ENCODE assay signal across 1 fruit fly cellular context in the genomic region with DNA sequence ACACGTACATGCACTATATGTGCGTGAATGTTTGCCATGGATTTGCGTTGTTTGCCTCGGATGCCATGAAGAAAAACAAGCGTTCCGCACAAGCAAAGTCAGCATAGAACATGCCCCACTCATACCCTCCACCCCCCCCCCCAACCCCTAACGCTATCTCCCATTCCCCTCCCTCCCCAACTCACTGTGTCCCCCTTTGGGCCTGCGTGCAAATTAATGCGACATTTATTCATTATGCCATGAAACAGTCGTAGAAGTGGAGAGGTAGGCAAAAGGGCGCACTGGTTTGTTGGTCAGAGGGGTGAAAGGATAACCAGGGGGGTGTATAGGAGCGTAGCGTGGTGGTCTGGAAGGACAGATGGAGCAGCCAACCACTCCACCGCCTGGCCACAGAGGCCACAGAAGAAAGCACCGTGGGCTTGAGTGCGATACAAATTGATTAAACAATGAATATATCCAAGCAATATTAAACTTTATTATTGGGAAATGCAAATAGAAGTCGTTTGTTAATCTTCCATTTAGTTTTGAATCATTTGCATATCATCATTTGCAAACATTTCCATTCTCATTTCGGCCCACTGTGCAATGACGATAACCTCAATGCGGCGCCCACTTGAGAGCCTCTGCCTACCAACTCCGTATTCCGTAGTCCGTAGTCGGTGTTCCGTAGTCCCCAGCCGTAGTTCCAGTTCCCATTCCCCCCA.
TF ChIP-seq lines count a peak whose summit lies in the region.

No protein-coding gene starts in this region.

TF ChIP-seq in whole organism, embryonic, 481 proteins besides CTCF, POLR2A, EP300 and RAD21 (continued from another document and continues in another):
- TF ChIP-seq CG32767 (GFP tag; IDR thresholded peaks at IDR 0.05; lab: Robert Waterston, UW), result 0 out of 2 replicates have a peak, but pooled peaks have one; percentile 24
- peak in 1 of 2 experiments; percentile 51 for TF ChIP-seq Pdp1 (GFP tag; optimal IDR thresholded peaks at IDR 0.05; lab: Kevin White, UChicago)
- TF ChIP-seq CG3726 (GFP tag; IDR thresholded peaks at IDR 0.05; lab: Robert Waterston, UW), result no peak
- no peak for TF ChIP-seq Asciz (GFP tag; optimal IDR thresholded peaks at IDR 0.05; lab: Kevin White, UChicago)
- no peak for TF ChIP-seq CG7963 (GFP tag; IDR thresholded peaks at IDR 0.05; lab: Robert Waterston, UW; ENCODE audit: partially characterized antibody)
- TF ChIP-seq CG13424 (tag; optimal IDR thresholded peaks at IDR 0.05; lab: Kevin White, UChicago), result peak; percentile 42
- TF ChIP-seq Oaz (GFP tag; IDR thresholded peaks at IDR 0.05; lab: Robert Waterston, UW), result peak; percentile 52; the same call in 1 of the 2 replicates
- TF ChIP-seq CG11695 (GFP tag; IDR thresholded peaks at IDR 0.05; lab: Robert Waterston, UW), result peak; percentile 60; the same call in 2 of the 3 replicates
- TF ChIP-seq CG17359 (tag; optimal IDR thresholded peaks at IDR 0.05; lab: Kevin White, UChicago), result no peak
- TF ChIP-seq CG15269 (tag; optimal IDR thresholded peaks at IDR 0.05; lab: Kevin White, UChicago), result peak; percentile 40
- no peak for TF ChIP-seq CG2129 (GFP tag; IDR thresholded peaks at IDR 0.05; lab: Robert Waterston, UW; ENCODE audit: partially characterized antibody)
- no peak for TF ChIP-seq CG5245 (GFP tag; optimal IDR thresholded peaks at IDR 0.05; lab: Kevin White, UChicago)
- TF ChIP-seq CG32532 (GFP tag; IDR thresholded peaks at IDR 0.05; lab: Robert Waterston, UW), result peak; percentile 84
- TF ChIP-seq chif (GFP tag; optimal IDR thresholded peaks at IDR 0.05; lab: Kevin White, UChicago), result no peak
- no peak for TF ChIP-seq nerfin-1 (tag; optimal IDR thresholded peaks at IDR 0.05; lab: Kevin White, UChicago)
- TF ChIP-seq fd102C (GFP tag; optimal IDR thresholded peaks at IDR 0.05; lab: Kevin White, UChicago), result no peak
- TF ChIP-seq sqz (GFP tag; optimal IDR thresholded peaks at IDR 0.05; lab: Kevin White, UChicago), result no peak
- no peak for TF ChIP-seq CG7928 (GFP tag; optimal IDR thresholded peaks at IDR 0.05; lab: Kevin White, UChicago)
- no peak for TF ChIP-seq CG3163 (GFP tag; optimal IDR thresholded peaks at IDR 0.05; lab: Kevin White, UChicago)
- TF ChIP-seq ken (GFP tag; IDR thresholded peaks at IDR 0.05; lab: Robert Waterston, UW), result 0 out of 3 replicates have a peak, but pooled peaks have one; percentile 17
- no peak for TF ChIP-seq luna (GFP tag; optimal IDR thresholded peaks at IDR 0.05; lab: Kevin White, UChicago)
- peak; percentile 13 for TF ChIP-seq CG10209 (GFP tag; optimal IDR thresholded peaks at IDR 0.05; lab: Kevin White, UChicago)
- TF ChIP-seq Rfx (GFP tag; IDR thresholded peaks at IDR 0.05; lab: Robert Waterston, UW), result peak; percentile 81
- no peak for TF ChIP-seq CG16815 (GFP tag; optimal IDR thresholded peaks at IDR 0.05; lab: Kevin White, UChicago)
- TF ChIP-seq psq (GFP tag; optimal IDR thresholded peaks at IDR 0.05; lab: Kevin White, UChicago), result no peak
- TF ChIP-seq CG13296 (GFP tag; optimal IDR thresholded peaks at IDR 0.05; lab: Kevin White, UChicago), result peak; percentile 30
- no peak for TF ChIP-seq schlank (tag; optimal IDR thresholded peaks at IDR 0.05; lab: Kevin White, UChicago)
- TF ChIP-seq mld (GFP tag; IDR thresholded peaks at IDR 0.05; lab: Robert Waterston, UW; ENCODE audit: partially characterized antibody), result no peak
- TF ChIP-seq p53 (GFP tag; optimal IDR thresholded peaks at IDR 0.05; lab: Kevin White, UChicago), result no peak
- no peak for TF ChIP-seq ATbp (GFP tag; optimal IDR thresholded peaks at IDR 0.05; lab: Kevin White, UChicago)
- TF ChIP-seq CG15696 (tag; optimal IDR thresholded peaks at IDR 0.05; lab: Kevin White, UChicago), result no peak
- peak; percentile 38 for TF ChIP-seq CG2712 (tag; optimal IDR thresholded peaks at IDR 0.05; lab: Kevin White, UChicago)
- no peak for TF ChIP-seq kah (GFP tag; optimal IDR thresholded peaks at IDR 0.05; lab: Kevin White, UChicago)
- TF ChIP-seq fd96Cb (tag; optimal IDR thresholded peaks at IDR 0.05; lab: Kevin White, UChicago), result no peak
- TF ChIP-seq Abd-B (GFP tag; optimal IDR thresholded peaks at IDR 0.05; lab: Kevin White, UChicago), result no peak
- no peak for TF ChIP-seq CG31388 (GFP tag; optimal IDR thresholded peaks at IDR 0.05; lab: Kevin White, UChicago)
- no peak for TF ChIP-seq CG17802 (tag; optimal IDR thresholded peaks at IDR 0.05; lab: Kevin White, UChicago)
- no peak for TF ChIP-seq CG42726 (GFP tag; IDR thresholded peaks at IDR 0.05; lab: Robert Waterston, UW; ENCODE audit: partially characterized antibody)
- peak; percentile 83 for TF ChIP-seq dysf (GFP tag; IDR thresholded peaks at IDR 0.05; lab: Robert Waterston, UW)
- TF ChIP-seq Sox100B (GFP tag; optimal IDR thresholded peaks at IDR 0.05; lab: Kevin White, UChicago), result no peak
- no peak for TF ChIP-seq ems (GFP tag; optimal IDR thresholded peaks at IDR 0.05; lab: Kevin White, UChicago)
- TF ChIP-seq cg (GFP tag; optimal IDR thresholded peaks at IDR 0.05; lab: Kevin White, UChicago), result no peak
- no peak for TF ChIP-seq Hey (tag; optimal IDR thresholded peaks at IDR 0.05; lab: Kevin White, UChicago)
- no peak for TF ChIP-seq ara (GFP tag; IDR thresholded peaks at IDR 0.05; lab: Robert Waterston, UW)
- TF ChIP-seq dm (GFP tag; optimal IDR thresholded peaks at IDR 0.05; lab: Kevin White, UChicago), result no peak
- TF ChIP-seq Elba2 (GFP tag; optimal IDR thresholded peaks at IDR 0.05; lab: Kevin White, UChicago), result no peak
- peak; percentile 52 for TF ChIP-seq lilli (GFP tag; optimal IDR thresholded peaks at IDR 0.05; lab: Kevin White, UChicago)
- no peak for TF ChIP-seq CG6654 (GFP tag; optimal IDR thresholded peaks at IDR 0.05; lab: Kevin White, UChicago)
- TF ChIP-seq Dek (tag; optimal IDR thresholded peaks at IDR 0.05; lab: Kevin White, UChicago), result peak; percentile 5
- no peak for TF ChIP-seq tap (tag; optimal IDR thresholded peaks at IDR 0.05; lab: Kevin White, UChicago)
- TF ChIP-seq D19A (tag; optimal IDR thresholded peaks at IDR 0.05; lab: Kevin White, UChicago), result no peak
- peak; percentile 67 for TF ChIP-seq CG11247 (GFP tag; IDR thresholded peaks at IDR 0.05; lab: Robert Waterston, UW)
- no peak for TF ChIP-seq amos (GFP tag; IDR thresholded peaks at IDR 0.05; lab: Robert Waterston, UW; ENCODE audit: partially characterized antibody)
- peak; percentile 14 for TF ChIP-seq Sox102F (GFP tag; optimal IDR thresholded peaks at IDR 0.05; lab: Kevin White, UChicago)
- TF ChIP-seq Dll (GFP tag; IDR thresholded peaks at IDR 0.05; lab: Robert Waterston, UW; ENCODE audit: partially characterized antibody), result no peak
- TF ChIP-seq unc-4 (GFP tag; IDR thresholded peaks at IDR 0.05; lab: Robert Waterston, UW; ENCODE audit: partially characterized antibody), result no peak
- TF ChIP-seq CG12299 (tag; optimal IDR thresholded peaks at IDR 0.05; lab: Kevin White, UChicago), result no peak
- TF ChIP-seq cas (GFP tag; IDR thresholded peaks at IDR 0.05; lab: Robert Waterston, UW), result no peak
- peak; percentile 48 for TF ChIP-seq ind (GFP tag; optimal IDR thresholded peaks at IDR 0.05; lab: Kevin White, UChicago)
- TF ChIP-seq CG10979 (tag; optimal IDR thresholded peaks at IDR 0.05; lab: Kevin White, UChicago), result no peak
- TF ChIP-seq CG6689 (GFP tag; IDR thresholded peaks at IDR 0.05; lab: Robert Waterston, UW), result peak; percentile 54
- TF ChIP-seq NC2α (GFP tag; optimal IDR thresholded peaks at IDR 0.05; lab: Kevin White, UChicago), result no peak
- no peak for TF ChIP-seq cato (GFP tag; optimal IDR thresholded peaks at IDR 0.05; lab: Kevin White, UChicago; ENCODE audit: borderline replicate concordance)
- TF ChIP-seq odd (GFP tag; optimal IDR thresholded peaks at IDR 0.05; lab: Kevin White, UChicago), result no peak
- TF ChIP-seq CG8765 (GFP tag; IDR thresholded peaks at IDR 0.05; lab: Robert Waterston, UW), result no peak
- TF ChIP-seq CG11456 (GFP tag; IDR thresholded peaks at IDR 0.05; lab: Robert Waterston, UW), result peak; percentile 69; the same call in 1 of the 3 replicates
- TF ChIP-seq gcm (GFP tag; optimal IDR thresholded peaks at IDR 0.05; lab: Kevin White, UChicago), result no peak
- TF ChIP-seq pfk (GFP tag; optimal IDR thresholded peaks at IDR 0.05; lab: Kevin White, UChicago), result no peak
- no peak for TF ChIP-seq CG8478 (optimal IDR thresholded peaks at IDR 0.05; lab: Kevin White, UChicago)
- no peak for TF ChIP-seq Nf-YB (GFP tag; optimal IDR thresholded peaks at IDR 0.05; lab: Kevin White, UChicago)
- peak; percentile 61 for TF ChIP-seq Side (GFP tag; optimal IDR thresholded peaks at IDR 0.05; lab: Kevin White, UChicago)
- TF ChIP-seq CG8944 (GFP tag; optimal IDR thresholded peaks at IDR 0.05; lab: Kevin White, UChicago), result no peak
- TF ChIP-seq sug (tag; optimal IDR thresholded peaks at IDR 0.05; lab: Kevin White, UChicago), result no peak
- no peak for TF ChIP-seq fd3F (GFP tag; optimal IDR thresholded peaks at IDR 0.05; lab: Kevin White, UChicago)
- no peak for TF ChIP-seq en (GFP tag; optimal IDR thresholded peaks at IDR 0.05; lab: Kevin White, UChicago)
- TF ChIP-seq HmgZ (tag; optimal IDR thresholded peaks at IDR 0.05; lab: Kevin White, UChicago), result no peak
- no peak for TF ChIP-seq CG3995 (GFP tag; optimal IDR thresholded peaks at IDR 0.05; lab: Kevin White, UChicago)
- TF ChIP-seq CG17186 (GFP tag; optimal IDR thresholded peaks at IDR 0.05; lab: Kevin White, UChicago), result no peak
- no peak for TF ChIP-seq CG5953 (GFP tag; IDR thresholded peaks at IDR 0.05; lab: Robert Waterston, UW)
- no peak for TF ChIP-seq CG33213 (GFP tag; optimal IDR thresholded peaks at IDR 0.05; lab: Kevin White, UChicago)
- no peak for TF ChIP-seq sr (GFP tag; IDR thresholded peaks at IDR 0.05; lab: Robert Waterston, UW)
- peak; percentile 33 for TF ChIP-seq CG10147 (GFP tag; optimal IDR thresholded peaks at IDR 0.05; lab: Kevin White, UChicago)
- TF ChIP-seq sd (tag; optimal IDR thresholded peaks at IDR 0.05; lab: Kevin White, UChicago), result no peak
- TF ChIP-seq CG1529 (GFP tag; optimal IDR thresholded peaks at IDR 0.05; lab: Kevin White, UChicago), result no peak
- TF ChIP-seq jumu (GFP tag; optimal IDR thresholded peaks at IDR 0.05; lab: Kevin White, UChicago), result peak; percentile 48
- TF ChIP-seq CG12942 (GFP tag; optimal IDR thresholded peaks at IDR 0.05; lab: Kevin White, UChicago), result no peak
- TF ChIP-seq CG4820 (GFP tag; optimal IDR thresholded peaks at IDR 0.05; lab: Kevin White, UChicago), result no peak
- TF ChIP-seq CG7745 (tag; optimal IDR thresholded peaks at IDR 0.05; lab: Kevin White, UChicago), result no peak
- TF ChIP-seq Ada2b (GFP tag; IDR thresholded peaks at IDR 0.05; lab: Robert Waterston, UW), result peak; percentile 64
- TF ChIP-seq tna (GFP tag; IDR thresholded peaks at IDR 0.05; lab: Robert Waterston, UW; ENCODE audit: partially characterized antibody), result no peak
- TF ChIP-seq ham (GFP tag; IDR thresholded peaks at IDR 0.05; lab: Robert Waterston, UW), result no peak
- TF ChIP-seq Fer1 (GFP tag; optimal IDR thresholded peaks at IDR 0.05; lab: Kevin White, UChicago), result peak; percentile 86
- TF ChIP-seq pb (GFP tag; optimal IDR thresholded peaks at IDR 0.05; lab: Kevin White, UChicago), result no peak
- no peak for TF ChIP-seq Usf (GFP tag; optimal IDR thresholded peaks at IDR 0.05; lab: Kevin White, UChicago)
- TF ChIP-seq HLH4C (GFP tag; IDR thresholded peaks at IDR 0.05; lab: Robert Waterston, UW; ENCODE audit: partially characterized antibody), result no peak
- TF ChIP-seq prd (optimal IDR thresholded peaks at IDR 0.05; lab: Kevin White, UChicago), result no peak
- peak; percentile 67 for TF ChIP-seq prd (GFP tag; IDR thresholded peaks at IDR 0.05; lab: Robert Waterston, UW)
- TF ChIP-seq Med (GFP tag; lab: Kevin White, UChicago), result peak; percentile 96
- no peak for TF ChIP-seq CG4424 (GFP tag; optimal IDR thresholded peaks at IDR 0.05; lab: Kevin White, UChicago)
- TF ChIP-seq Atf3 (GFP tag; optimal IDR thresholded peaks at IDR 0.05; lab: Kevin White, UChicago), result no peak
- no peak for TF ChIP-seq CG30020 (tag; optimal IDR thresholded peaks at IDR 0.05; lab: Kevin White, UChicago)
- TF ChIP-seq CG18764 (GFP tag; optimal IDR thresholded peaks at IDR 0.05; lab: Kevin White, UChicago), result no peak
- no peak for TF ChIP-seq CG4617 (GFP tag; optimal IDR thresholded peaks at IDR 0.05; lab: Kevin White, UChicago; ENCODE audit: borderline replicate concordance)
- peak; percentile 51 for TF ChIP-seq scrt (GFP tag; optimal IDR thresholded peaks at IDR 0.05; lab: Kevin White, UChicago)
- no peak for TF ChIP-seq CG9609 (GFP tag; optimal IDR thresholded peaks at IDR 0.05; lab: Kevin White, UChicago)
- TF ChIP-seq danr (GFP tag; IDR thresholded peaks at IDR 0.05; lab: Robert Waterston, UW), result peak; percentile 28; the same call in 1 of the 2 replicates
- no peak for TF ChIP-seq HHEX (GFP tag; optimal IDR thresholded peaks at IDR 0.05; lab: Kevin White, UChicago)
- TF ChIP-seq gcm2 (GFP tag; optimal IDR thresholded peaks at IDR 0.05; lab: Kevin White, UChicago), result no peak
- TF ChIP-seq Blimp-1 (GFP tag; optimal IDR thresholded peaks at IDR 0.05; lab: Kevin White, UChicago), result no peak
- TF ChIP-seq CG33557 (GFP tag; optimal IDR thresholded peaks at IDR 0.05; lab: Kevin White, UChicago), result no peak
- no peak for TF ChIP-seq CG17568 (GFP tag; optimal IDR thresholded peaks at IDR 0.05; lab: Kevin White, UChicago)
- no peak for TF ChIP-seq lbe (GFP tag; optimal IDR thresholded peaks at IDR 0.05; lab: Kevin White, UChicago)
- TF ChIP-seq az2 (GFP tag; optimal IDR thresholded peaks at IDR 0.05; lab: Kevin White, UChicago), result no peak
- TF ChIP-seq CG2199 (GFP tag; IDR thresholded peaks at IDR 0.05; lab: Robert Waterston, UW), result no peak
- no peak for TF ChIP-seq zf30C (GFP tag; optimal IDR thresholded peaks at IDR 0.05; lab: Kevin White, UChicago)
- peak; percentile 1 for TF ChIP-seq CG18262 (tag; optimal IDR thresholded peaks at IDR 0.05; lab: Kevin White, UChicago)
- TF ChIP-seq Chrac-16 (GFP tag; optimal IDR thresholded peaks at IDR 0.05; lab: Kevin White, UChicago), result no peak
- TF ChIP-seq CG8388 (GFP tag; optimal IDR thresholded peaks at IDR 0.05; lab: Kevin White, UChicago), result no peak
- TF ChIP-seq CG2875 (GFP tag; optimal IDR thresholded peaks at IDR 0.05; lab: Kevin White, UChicago), result no peak
- no peak for TF ChIP-seq CG15601 (tag; optimal IDR thresholded peaks at IDR 0.05; lab: Kevin White, UChicago)
- TF ChIP-seq CG12219 (GFP tag; optimal IDR thresholded peaks at IDR 0.05; lab: Kevin White, UChicago), result peak; percentile 3
- TF ChIP-seq tx (GFP tag; optimal IDR thresholded peaks at IDR 0.05; lab: Kevin White, UChicago), result no peak
- TF ChIP-seq sens (GFP tag; lab: Kevin White, UChicago), result no peak
- TF ChIP-seq Ssrp (tag; optimal IDR thresholded peaks at IDR 0.05; lab: Kevin White, UChicago), result no peak
- TF ChIP-seq Hand (GFP tag; optimal IDR thresholded peaks at IDR 0.05; lab: Kevin White, UChicago), result peak; percentile 78
- TF ChIP-seq CG9727 (GFP tag; optimal IDR thresholded peaks at IDR 0.05; lab: Kevin White, UChicago), result peak; percentile 27
- TF ChIP-seq Hmr (GFP tag; optimal IDR thresholded peaks at IDR 0.05; lab: Kevin White, UChicago), result peak; percentile 82
